3 fruit fly cellular contexts compared by ENCODE assay signal in the genomic region with DNA sequence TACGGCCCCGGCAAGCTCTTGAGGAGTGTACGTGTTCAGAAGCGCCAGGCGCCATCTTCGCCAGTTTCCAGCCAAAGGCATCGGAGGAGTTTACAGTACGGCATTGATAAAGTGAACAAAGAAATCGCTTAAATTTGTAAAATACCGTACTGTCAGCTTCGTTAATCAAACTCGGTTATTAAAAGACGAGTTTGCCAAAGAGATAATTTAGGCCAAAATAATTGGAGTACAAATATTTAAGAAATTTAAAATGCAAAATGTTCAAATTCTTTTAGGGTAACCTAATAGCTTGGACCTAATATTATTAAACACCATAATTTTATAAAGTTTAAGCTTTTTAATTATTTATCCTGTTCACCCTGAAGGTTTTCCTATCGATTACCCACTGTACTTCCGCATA.
A peak's percentile ranks its signal among the peaks of the same experiment; 100 is the strongest.
TF ChIP-seq lines count a peak whose summit lies in the region.

No protein-coding gene starts in this region.

- no peak for TF ChIP-seq CTCF in whole organism, embryonic (GFP tag; optimal IDR thresholded peaks at IDR 0.05; lab: Kevin White, UChicago)

TF ChIP-seq in whole organism, embryonic, 481 proteins besides CTCF, POLR2A, EP300 and RAD21 (continues in another document):
- no peak for TF ChIP-seq cas (GFP tag; IDR thresholded peaks at IDR 0.05; lab: Robert Waterston, UW)
- 0 out of 2 replicates have a peak, but pooled peaks have one; percentile 25 for TF ChIP-seq HLH3B (GFP tag; IDR thresholded peaks at IDR 0.05; lab: Robert Waterston, UW)
- peak; percentile 54 for TF ChIP-seq CG18599 (GFP tag; optimal IDR thresholded peaks at IDR 0.05; lab: Kevin White, UChicago)
- TF ChIP-seq zen (tag; optimal IDR thresholded peaks at IDR 0.05; lab: Kevin White, UChicago) = no peak
- TF ChIP-seq fd64A (GFP tag; optimal IDR thresholded peaks at IDR 0.05; lab: Kevin White, UChicago) = no peak
- TF ChIP-seq CG3163 (GFP tag; optimal IDR thresholded peaks at IDR 0.05; lab: Kevin White, UChicago) = no peak
- TF ChIP-seq Sox102F (GFP tag; optimal IDR thresholded peaks at IDR 0.05; lab: Kevin White, UChicago) = peak; percentile 8
- TF ChIP-seq CG4404 (GFP tag; IDR thresholded peaks at IDR 0.05; lab: Robert Waterston, UW) = 0 out of 2 replicates have a peak, but pooled peaks have one; percentile 22
- peak; percentile 8 for TF ChIP-seq CG13424 (tag; optimal IDR thresholded peaks at IDR 0.05; lab: Kevin White, UChicago)
- TF ChIP-seq CG18619 (GFP tag; optimal IDR thresholded peaks at IDR 0.05; lab: Kevin White, UChicago) = peak; percentile 9
- 0 out of 2 replicates have a peak, but pooled peaks have one; percentile 20 for TF ChIP-seq Ptx1 (GFP tag; IDR thresholded peaks at IDR 0.05; lab: Robert Waterston, UW)
- peak; percentile 76 for TF ChIP-seq sens (GFP tag; lab: Kevin White, UChicago)
- TF ChIP-seq CG9727 (GFP tag; optimal IDR thresholded peaks at IDR 0.05; lab: Kevin White, UChicago) = peak; percentile 32
- TF ChIP-seq D (optimal IDR thresholded peaks at IDR 0.05; lab: Kevin White, UChicago) = no peak
- TF ChIP-seq D (GFP tag; optimal IDR thresholded peaks at IDR 0.05; lab: Kevin White, UChicago) = peak; percentile 2
- peak; percentile 38; the same call in 1 of the 2 replicates for TF ChIP-seq CG31441 (GFP tag; IDR thresholded peaks at IDR 0.05; lab: Robert Waterston, UW)
- no peak for TF ChIP-seq Dref (GFP tag; IDR thresholded peaks at IDR 0.05; lab: Robert Waterston, UW)
- TF ChIP-seq Adf1 (GFP tag; IDR thresholded peaks at IDR 0.05; lab: Robert Waterston, UW) = no peak
- TF ChIP-seq bsh (GFP tag; optimal IDR thresholded peaks at IDR 0.05; lab: Kevin White, UChicago) = peak; percentile 13 to 31
- TF ChIP-seq pan (optimal IDR thresholded peaks at IDR 0.05; lab: Kevin White, UChicago) = no peak
- TF ChIP-seq pan (GFP tag; optimal IDR thresholded peaks at IDR 0.05 in 1 of 2, IDR thresholded peaks at IDR 0.05 in 1 of 2) = peak in 1 of 2 experiments; percentile 14
- no peak for TF ChIP-seq ranshi (GFP tag; IDR thresholded peaks at IDR 0.05; lab: Robert Waterston, UW)
- TF ChIP-seq org-1 (GFP tag; optimal IDR thresholded peaks at IDR 0.05; lab: Kevin White, UChicago) = peak; percentile 13
- TF ChIP-seq phol (tag; optimal IDR thresholded peaks at IDR 0.05; lab: Kevin White, UChicago) = peak; percentile 37
- TF ChIP-seq ftz-f1 (GFP tag; optimal IDR thresholded peaks at IDR 0.05; lab: Kevin White, UChicago) = no peak
- TF ChIP-seq dmrt11E (tag; optimal IDR thresholded peaks at IDR 0.05; lab: Kevin White, UChicago) = peak; percentile 41
- TF ChIP-seq CG30403 (GFP tag; optimal IDR thresholded peaks at IDR 0.05; lab: Kevin White, UChicago) = peak; percentile 31
- TF ChIP-seq Hr51 (GFP tag; optimal IDR thresholded peaks at IDR 0.05; lab: Kevin White, UChicago) = peak in 1 of 2 experiments; percentile 11

TF ChIP-seq in whole organism, prepupa, 60 proteins besides CTCF, POLR2A, EP300 and RAD21 (continues in another document):
- peak; percentile 64 for TF ChIP-seq CG8119 (GFP tag; IDR thresholded peaks at IDR 0.05; lab: Robert Waterston, UW)
- peak; percentile 23 for TF ChIP-seq CG3919 (GFP tag; optimal IDR thresholded peaks at IDR 0.05; lab: Kevin White, UChicago)
- TF ChIP-seq CG11902 (GFP tag; optimal IDR thresholded peaks at IDR 0.05; lab: Kevin White, UChicago) = no peak
- peak; percentile 44 for TF ChIP-seq Sox14 (GFP tag; optimal IDR thresholded peaks at IDR 0.05; lab: Kevin White, UChicago)
- no peak for TF ChIP-seq CG11294 (GFP tag; IDR thresholded peaks at IDR 0.05; lab: Robert Waterston, UW)
- TF ChIP-seq Sox15 (GFP tag; optimal IDR thresholded peaks at IDR 0.05; lab: Kevin White, UChicago) = no peak
- TF ChIP-seq CG32006 (GFP tag; optimal IDR thresholded peaks at IDR 0.05; lab: Kevin White, UChicago) = peak; percentile 66
- TF ChIP-seq fkh (GFP tag; optimal IDR thresholded peaks at IDR 0.05; lab: Kevin White, UChicago) = no peak
- TF ChIP-seq dac (GFP tag; optimal IDR thresholded peaks at IDR 0.05; lab: Kevin White, UChicago) = no peak
- TF ChIP-seq CG34406 (GFP tag; optimal IDR thresholded peaks at IDR 0.05; lab: Kevin White, UChicago) = peak; percentile 14
- no peak for TF ChIP-seq CG6854 (GFP tag; optimal IDR thresholded peaks at IDR 0.05; lab: Kevin White, UChicago)
- peak; percentile 13 for TF ChIP-seq CG1621 (tag; optimal IDR thresholded peaks at IDR 0.05; lab: Kevin White, UChicago)
- TF ChIP-seq lz (GFP tag; optimal IDR thresholded peaks at IDR 0.05; lab: Kevin White, UChicago) = no peak
- peak; percentile 61 for TF ChIP-seq svp (GFP tag; lab: Kevin White, UChicago)
- peak; percentile 24 for TF ChIP-seq fd59A (GFP tag; optimal IDR thresholded peaks at IDR 0.05; lab: Kevin White, UChicago)
- TF ChIP-seq Hr39 (GFP tag; optimal IDR thresholded peaks at IDR 0.05; lab: Kevin White, UChicago) = peak; percentile 27
- peak; percentile 37 for TF ChIP-seq achi (GFP tag; optimal IDR thresholded peaks at IDR 0.05; lab: Kevin White, UChicago)
- TF ChIP-seq vri (GFP tag; optimal IDR thresholded peaks at IDR 0.05; lab: Kevin White, UChicago) = no peak
- no peak for TF ChIP-seq CG6792 (GFP tag; optimal IDR thresholded peaks at IDR 0.05; lab: Kevin White, UChicago)
- peak; percentile 20 for TF ChIP-seq OdsH (GFP tag; optimal IDR thresholded peaks at IDR 0.05; lab: Kevin White, UChicago)
- TF ChIP-seq CG4318 (GFP tag; optimal IDR thresholded peaks at IDR 0.05; lab: Kevin White, UChicago) = peak; percentile 35
- peak; percentile 32 for TF ChIP-seq Eip75B (GFP tag; optimal IDR thresholded peaks at IDR 0.05; lab: Kevin White, UChicago)
- TF ChIP-seq dsx (GFP tag; optimal IDR thresholded peaks at IDR 0.05; lab: Kevin White, UChicago; ENCODE audit: poor library complexity, severe bottlenecking) = no peak
- TF ChIP-seq CG11762 (GFP tag; optimal IDR thresholded peaks at IDR 0.05; lab: Kevin White, UChicago; ENCODE audit: insufficient read depth) = no peak
- TF ChIP-seq ss (GFP tag; optimal IDR thresholded peaks at IDR 0.05; lab: Kevin White, UChicago) = peak in 1 of 2 experiments; percentile 19
- peak; percentile 53 for TF ChIP-seq CG10631 (GFP tag; optimal IDR thresholded peaks at IDR 0.05; lab: Kevin White, UChicago)
- TF ChIP-seq acj6 (GFP tag; optimal IDR thresholded peaks at IDR 0.05; lab: Kevin White, UChicago) = peak; percentile 50
- TF ChIP-seq CG3032 (tag; optimal IDR thresholded peaks at IDR 0.05; lab: Kevin White, UChicago) = peak; percentile 37
- TF ChIP-seq Sox102F (GFP tag; optimal IDR thresholded peaks at IDR 0.05; lab: Kevin White, UChicago) = no peak
- peak; percentile 34 for TF ChIP-seq CG10669 (GFP tag; optimal IDR thresholded peaks at IDR 0.05; lab: Kevin White, UChicago)
- TF ChIP-seq fd85E (GFP tag; optimal IDR thresholded peaks at IDR 0.05; lab: Kevin White, UChicago) = no peak

TF ChIP-seq in whole organism, pupa, 21 proteins besides CTCF, POLR2A, EP300 and RAD21:
- no peak for TF ChIP-seq CG15710 (tag; optimal IDR thresholded peaks at IDR 0.05; lab: Kevin White, UChicago)
- TF ChIP-seq EcR (GFP tag; optimal IDR thresholded peaks at IDR 0.05; lab: Kevin White, UChicago) = no peak
- TF ChIP-seq CG4496 (GFP tag; IDR thresholded peaks at IDR 0.05; lab: Robert Waterston, UW) = no peak
- TF ChIP-seq D1 (tag; optimal IDR thresholded peaks at IDR 0.05; lab: Kevin White, UChicago) = no peak
- no peak for TF ChIP-seq gl (tag; optimal IDR thresholded peaks at IDR 0.05; lab: Kevin White, UChicago)
- TF ChIP-seq CG8159 (tag; optimal IDR thresholded peaks at IDR 0.05; lab: Kevin White, UChicago) = peak; percentile 57
- no peak for TF ChIP-seq Snoo (tag; optimal IDR thresholded peaks at IDR 0.05; lab: Kevin White, UChicago)
- TF ChIP-seq CG13204 (GFP tag; optimal IDR thresholded peaks at IDR 0.05; lab: Kevin White, UChicago) = no peak
- TF ChIP-seq CG8301 (tag; optimal IDR thresholded peaks at IDR 0.05; lab: Kevin White, UChicago) = peak; percentile 62
- peak; percentile 24 for TF ChIP-seq CG17806 (tag; optimal IDR thresholded peaks at IDR 0.05; lab: Kevin White, UChicago)
- peak; percentile 38 for TF ChIP-seq Pif1A (GFP tag; optimal IDR thresholded peaks at IDR 0.05; lab: Kevin White, UChicago)
- TF ChIP-seq CG9948 (tag; optimal IDR thresholded peaks at IDR 0.05; lab: Kevin White, UChicago) = peak; percentile 45
- TF ChIP-seq rn (GFP tag; IDR thresholded peaks at IDR 0.05; lab: Robert Waterston, UW) = no peak
- no peak for TF ChIP-seq Ets98B (GFP tag; IDR thresholded peaks at IDR 0.05; lab: Robert Waterston, UW)
- no peak for TF ChIP-seq Pif1B (GFP tag; optimal IDR thresholded peaks at IDR 0.05; lab: Kevin White, UChicago)
- no peak for TF ChIP-seq fd96Ca (GFP tag; IDR thresholded peaks at IDR 0.05; lab: Robert Waterston, UW)
- no peak for TF ChIP-seq CG12605 (GFP tag; IDR thresholded peaks at IDR 0.05; lab: Robert Waterston, UW)
- peak; percentile 7 for TF ChIP-seq CG34367 (tag; optimal IDR thresholded peaks at IDR 0.05; lab: Kevin White, UChicago)
- TF ChIP-seq CG14655 (GFP tag; optimal IDR thresholded peaks at IDR 0.05; lab: Kevin White, UChicago) = peak; percentile 75
- TF ChIP-seq CG32121 (GFP tag; IDR thresholded peaks at IDR 0.05; lab: Robert Waterston, UW) = no peak
- TF ChIP-seq CG10348 (GFP tag; IDR thresholded peaks at IDR 0.05; lab: Robert Waterston, UW) = no peak
TF ChIP-seq in whole organism, pupa: peak in this region for 7.
